Worm (Caenorhabditis elegans): ENCODE results near the gene qars-1.

ce11 chrIV:15029565-15029964, 16.6 kb upstream of the qars-1 start:
- no peak for TF ChIP-seq ztf-29 (GFP tag; IDR thresholded peaks at IDR 0.05)
- no peak for TF ChIP-seq ref-1 (GFP tag; conservative IDR thresholded peaks at IDR 0.05)
- no peak for TF ChIP-seq flt-1 (GFP tag; IDR thresholded peaks at IDR 0.05)
- TF ChIP-seq tab-1 (GFP tag; IDR thresholded peaks at IDR 0.05) = no peak
- TF ChIP-seq ztf-23 (GFP tag; IDR thresholded peaks at IDR 0.05) = no peak
